Fruit fly (Drosophila melanogaster) whole organism, embryonic: ENCODE results near the gene Evi5.
A peak's percentile ranks its signal among the peaks of the same experiment; 100 is the strongest.

Experiments
- CG11398 ChIP-seq: fragments of 200-800 bp; sonication (Bioruptor generic); optimal IDR thresholded peaks from 2 replicates; lab custom pipeline; 2016; ENCODE audit warnings: missing biosample characterization, missing genetic modification characterization
- CG11504 ChIP-seq: fragments of 200-800 bp; sonication (Bioruptor generic); optimal IDR thresholded peaks from 3 replicates; lab custom pipeline; 2019; ENCODE audit warnings: missing biosample characterization, mild to moderate bottlenecking, missing genetic modification characterization, moderate library complexity
- CG1529 ChIP-seq: fragments of 200-800 bp; sonication (Bioruptor generic); optimal IDR thresholded peaks from 3 replicates; lab custom pipeline; 2018; ENCODE audit warnings: missing biosample characterization, missing genetic modification characterization
- CG17912 ChIP-seq: fragments of 200-800 bp; sonication (Bioruptor generic); optimal IDR thresholded peaks from 2 replicates; lab custom pipeline; 2018; ENCODE audit warnings: missing biosample characterization, mild to moderate bottlenecking, missing genetic modification characterization
- CG2120 ChIP-seq: fragments of 200-800 bp; sonication (Bioruptor generic); optimal IDR thresholded peaks from 3 replicates; lab custom pipeline; 2016; ENCODE audit warnings: missing biosample characterization, missing genetic modification characterization
- CG2199 ChIP-seq: fragments of 200-800 bp; sonication (Bioruptor generic); IDR thresholded peaks from 3 replicates; pipeline ENCODE4 v1.3.6; 2022; ENCODE audit warnings: missing biosample characterization, missing genetic modification characterization
- CG2202 ChIP-seq: fragments of 200-800 bp; sonication (Bioruptor generic); optimal IDR thresholded peaks from 2 replicates; lab custom pipeline; 2018; ENCODE audit warnings: missing biosample characterization, mild to moderate bottlenecking, missing genetic modification characterization
- CG2875 ChIP-seq: fragments of 200-800 bp; sonication (Bioruptor generic); optimal IDR thresholded peaks from 2 replicates; lab custom pipeline; 2017; ENCODE audit warnings: missing biosample characterization, mild to moderate bottlenecking, missing genetic modification characterization, missing genetic modification reagents
- CG30020 ChIP-seq: fragments of 200-800 bp; optimal IDR thresholded peaks from 2 replicates; lab custom pipeline; 2019; ENCODE audit warnings: missing biosample characterization, mild to moderate bottlenecking, missing genetic modification characterization, moderate library complexity
- CG30431 ChIP-seq: fragments of 200-800 bp; sonication (Bioruptor generic); optimal IDR thresholded peaks from 2 replicates; lab custom pipeline; 2017; ENCODE audit warnings: missing biosample characterization, missing genetic modification characterization
- CG3407 ChIP-seq: fragments of 200-800 bp; sonication (Bioruptor generic); optimal IDR thresholded peaks from 2 replicates; lab custom pipeline; 2018; ENCODE audit warnings: missing biosample characterization, mild to moderate bottlenecking, missing genetic modification characterization
- CG34422 ChIP-seq: fragments of 200-800 bp; sonication (Bioruptor generic); IDR thresholded peaks from 3 replicates; pipeline ENCODE4 v1.3.6; 2022; ENCODE audit warnings: missing biosample characterization, missing genetic modification characterization
- CG6654 ChIP-seq: fragments of 200-800 bp; sonication (Bioruptor generic); optimal IDR thresholded peaks from 2 replicates; lab custom pipeline; 2017; ENCODE audit warnings: missing biosample characterization, mild to moderate bottlenecking, missing genetic modification characterization
- CG6854 ChIP-seq: fragments of 200-800 bp; sonication (Bioruptor generic); optimal IDR thresholded peaks from 3 replicates; lab custom pipeline; 2017; ENCODE audit warnings: missing biosample characterization, mild to moderate bottlenecking, missing genetic modification characterization
- CG7372 ChIP-seq: fragments of 200-800 bp; sonication (Bioruptor generic); IDR thresholded peaks from 2 replicates; pipeline ENCODE4 v1.3.6; 2022; ENCODE audit warnings: missing biosample characterization, missing genetic modification characterization
- CG7745 ChIP-seq: fragments of 200-800 bp; sonication (Bioruptor generic); optimal IDR thresholded peaks from 2 replicates; lab custom pipeline; 2018; ENCODE audit warnings: missing biosample characterization, mild to moderate bottlenecking, missing genetic modification characterization, moderate library complexity
- CG9609 ChIP-seq: fragments of 200-800 bp; sonication (Bioruptor generic); optimal IDR thresholded peaks from 3 replicates; lab custom pipeline; 2016; ENCODE audit warnings: missing biosample characterization, missing genetic modification characterization
- Camta ChIP-seq: fragments of 200-800 bp; sonication (Bioruptor generic); optimal IDR thresholded peaks from 2 replicates; lab custom pipeline; 2016; ENCODE audit warnings: missing biosample characterization, missing genetic modification characterization
- Elba2 ChIP-seq: fragments of 200-800 bp; sonication (Bioruptor generic); optimal IDR thresholded peaks from 3 replicates; lab custom pipeline; 2016; ENCODE audit warnings: missing biosample characterization, missing genetic modification characterization
- Hmr ChIP-seq: fragments of 200-800 bp; sonication (Bioruptor generic); optimal IDR thresholded peaks from 3 replicates; lab custom pipeline; 2017; ENCODE audit warnings: mild to moderate bottlenecking, missing biosample characterization, missing genetic modification reagents, missing genetic modification characterization
- MESR4 ChIP-seq: fragments of 200-800 bp; sonication (Bioruptor generic); optimal IDR thresholded peaks from 2 replicates; lab custom pipeline; 2018; ENCODE audit warnings: missing biosample characterization, mild to moderate bottlenecking, missing genetic modification characterization, moderate library complexity
- Ptx1 ChIP-seq: fragments of 200-800 bp; sonication (Bioruptor generic); IDR thresholded peaks from 2 replicates; pipeline ENCODE4 v1.3.6; 2022; ENCODE audit warnings: missing biosample characterization, missing genetic modification characterization
- Rfx ChIP-seq: fragments of 200-800 bp; sonication (Bioruptor generic); IDR thresholded peaks from 2 replicates; pipeline ENCODE4 v1.3.6; 2022; ENCODE audit warnings: missing biosample characterization, missing genetic modification characterization
- Sin3A ChIP-seq: fragments of >200 bp; optimal IDR thresholded peaks from 2 replicates; lab custom pipeline; 2018
- Spps ChIP-seq: fragments of 200-800 bp; sonication (Bioruptor generic); optimal IDR thresholded peaks from 2 replicates; lab custom pipeline; 2018; ENCODE audit warnings: missing biosample characterization, mild to moderate bottlenecking, missing genetic modification characterization
- Xbp1 ChIP-seq: fragments of 200-800 bp; sonication (Bioruptor generic); optimal IDR thresholded peaks from 3 replicates; lab custom pipeline; 2016; ENCODE audit warnings: missing biosample characterization, mild to moderate bottlenecking, missing genetic modification characterization
- cato ChIP-seq: fragments of 200-800 bp; sonication (Bioruptor generic); optimal IDR thresholded peaks from 2 replicates; lab custom pipeline; 2016; ENCODE audit warnings: missing biosample characterization, missing genetic modification characterization, borderline replicate concordance
- cg ChIP-seq: fragments of 200-800 bp; sonication (Bioruptor generic); optimal IDR thresholded peaks from 3 replicates; lab custom pipeline; 2019; ENCODE audit warnings: missing biosample characterization, mild to moderate bottlenecking, missing genetic modification characterization, moderate library complexity
- ci ChIP-seq: fragments of 200-800 bp; sonication (Bioruptor generic); IDR thresholded peaks from 3 replicates; pipeline ENCODE4 v1.3.6; 2022; ENCODE audit warnings: missing biosample characterization, missing genetic modification characterization
- croc ChIP-seq: fragments of 200-800 bp; sonication (Bioruptor generic); conservative IDR thresholded peaks from 3 replicates; pipeline ENCODE4 v1.3.6; 2022; ENCODE audit warnings: missing biosample characterization, missing genetic modification characterization
- dimm ChIP-seq: fragments of 200-800 bp; sonication (Bioruptor generic); IDR thresholded peaks from 2 replicates; pipeline ENCODE4 v1.3.6; 2022; ENCODE audit warnings: missing biosample characterization, missing genetic modification characterization
- exex ChIP-seq: fragments of 200-800 bp; sonication (Bioruptor generic); optimal IDR thresholded peaks from 4 replicates; lab custom pipeline; 2018; ENCODE audit warnings: missing biosample characterization, mild to moderate bottlenecking, missing genetic modification characterization, moderate library complexity
- fd64A ChIP-seq: fragments of 200-800 bp; sonication (Bioruptor generic); optimal IDR thresholded peaks from 3 replicates; lab custom pipeline; 2018; ENCODE audit warnings: missing biosample characterization, mild to moderate bottlenecking, missing genetic modification characterization
- ftz-f1 ChIP-seq: fragments of 200-800 bp; sonication (Bioruptor generic); optimal IDR thresholded peaks from 2 replicates; lab custom pipeline; 2016; ENCODE audit warnings: missing biosample characterization, missing genetic modification characterization
- fu2 ChIP-seq: fragments of 200-800 bp; sonication (Bioruptor generic); optimal IDR thresholded peaks from 2 replicates; lab custom pipeline; 2016; ENCODE audit warnings: missing biosample characterization, missing genetic modification characterization
- gce ChIP-seq: fragments of 200-800 bp; sonication (Bioruptor generic); IDR thresholded peaks from 3 replicates; pipeline ENCODE4 v1.3.6; 2022; ENCODE audit warnings: missing biosample characterization, missing genetic modification characterization
- h ChIP-seq: fragments of >200 bp; optimal IDR thresholded peaks from 2 replicates; lab custom pipeline; 2017
- her ChIP-seq: fragments of 200-800 bp; sonication (Bioruptor generic); optimal IDR thresholded peaks from 2 replicates; lab custom pipeline; 2016; ENCODE audit warnings: missing biosample characterization, missing genetic modification characterization
- hkb ChIP-seq, 2 experiments: fragments of 200-800 bp in 1 of 2; fragments of >200 bp in 1 of 2; sonication (Bioruptor generic) in 1 of 2; IDR thresholded peaks in 1 of 2; optimal IDR thresholded peaks in 1 of 2; 2 replicates each; pipeline versions ENCODE4 v1.3.6 to Lab custom; 2017 to 2022; ENCODE audit warnings: missing biosample characterization in 1 of 2, missing genetic modification characterization in 1 of 2
- inv ChIP-seq: fragments of 200-800 bp; sonication (Bioruptor generic); IDR thresholded peaks from 2 replicates; pipeline ENCODE4 v1.3.6; 2022; ENCODE audit warnings: missing biosample characterization, missing genetic modification characterization; ENCODE audit not compliant: partially characterized antibody
- knrl ChIP-seq: fragments of 200-800 bp; sonication (Bioruptor generic); IDR thresholded peaks from 3 replicates; pipeline ENCODE4 v1.3.6; 2022; ENCODE audit warnings: missing biosample characterization, missing genetic modification characterization; ENCODE audit not compliant: partially characterized antibody
- maf-S ChIP-seq: fragments of 200-800 bp; sonication (Bioruptor generic); optimal IDR thresholded peaks from 2 replicates; lab custom pipeline; 2016; ENCODE audit warnings: missing biosample characterization, missing genetic modification characterization
- mam ChIP-seq: fragments of 200-800 bp; sonication (Bioruptor generic); optimal IDR thresholded peaks from 3 replicates; lab custom pipeline; 2016; ENCODE audit warnings: missing biosample characterization, missing genetic modification characterization
- nau ChIP-seq: fragments of 200-800 bp; sonication (Bioruptor generic); optimal IDR thresholded peaks from 3 replicates; lab custom pipeline; 2017; ENCODE audit warnings: missing biosample characterization, mild to moderate bottlenecking, missing genetic modification characterization, missing genetic modification reagents
- pb ChIP-seq: fragments of 200-800 bp; sonication (Bioruptor generic); optimal IDR thresholded peaks from 3 replicates; lab custom pipeline; 2016; ENCODE audit warnings: missing biosample characterization, missing genetic modification characterization
- pfk ChIP-seq: fragments of 200-800 bp; sonication (Bioruptor generic); optimal IDR thresholded peaks from 2 replicates; lab custom pipeline; 2018; ENCODE audit warnings: missing biosample characterization, mild to moderate bottlenecking, missing genetic modification characterization, moderate library complexity
- ro ChIP-seq: fragments of 200-800 bp; sonication (Bioruptor generic); IDR thresholded peaks from 2 replicates; pipeline ENCODE4 v1.3.6; 2022; ENCODE audit warnings: missing biosample characterization, missing genetic modification characterization
- sim ChIP-seq: fragments of 200-800 bp; sonication (Bioruptor generic); IDR thresholded peaks from 2 replicates; pipeline ENCODE4 v1.3.6; 2022; ENCODE audit warnings: missing biosample characterization, missing genetic modification characterization
- trh ChIP-seq: fragments of 200-800 bp; sonication (Bioruptor generic); optimal IDR thresholded peaks from 2 replicates; lab custom pipeline; 2016; ENCODE audit warnings: missing biosample characterization, missing genetic modification characterization
- unc-4 ChIP-seq: fragments of 200-800 bp; sonication (Bioruptor generic); IDR thresholded peaks from 2 replicates; pipeline ENCODE4 v1.3.6; 2022; ENCODE audit warnings: missing biosample characterization, missing genetic modification characterization; ENCODE audit not compliant: partially characterized antibody
- wdn ChIP-seq: fragments of 200-800 bp; sonication (Bioruptor generic); IDR thresholded peaks from 2 replicates; pipeline ENCODE4 v1.3.6; 2022; ENCODE audit warnings: missing biosample characterization, missing genetic modification characterization
- z ChIP-seq: fragments of 200-800 bp; sonication (Bioruptor generic); IDR thresholded peaks from 3 replicates; pipeline ENCODE4 v1.3.6; 2022; ENCODE audit warnings: missing biosample characterization, missing genetic modification characterization

Gene Evi5

DNA sequence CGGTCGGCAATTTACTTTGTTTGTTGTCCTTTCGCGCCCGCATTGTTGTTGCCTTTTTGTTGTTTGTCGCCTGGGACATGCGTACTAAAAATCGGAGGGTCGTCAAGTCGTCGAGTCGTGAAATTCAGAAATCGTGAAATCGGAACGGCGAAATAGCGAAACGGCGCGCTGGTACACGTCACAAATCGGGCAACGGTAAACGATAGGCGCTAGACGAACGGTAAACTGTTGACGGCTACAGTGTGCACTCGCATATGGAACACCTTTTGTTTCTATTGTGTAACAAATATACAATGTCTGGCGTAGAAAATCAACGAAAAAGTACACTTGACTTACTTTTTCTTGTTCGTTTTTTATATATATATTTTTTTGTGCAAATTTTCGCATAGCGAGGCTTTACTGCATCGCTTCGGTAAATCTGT is 70.2 kb downstream of the Evi5 start (continued):
- TF ChIP-seq unc-4 (GFP tag; lab: Robert Waterston, UW) (no peak), her (GFP tag; lab: Kevin White, UChicago) (no peak), Elba2 (no peak), MESR4 (GFP tag; lab: Kevin White, UChicago) (no peak), CG2199 (GFP tag; lab: Robert Waterston, UW) (no peak), cato (GFP tag; lab: Kevin White, UChicago) (no peak), CG30020 (tag; lab: Kevin White, UChicago) (no peak), knrl (no peak), fu2 (peak; percentile 9), Rfx (GFP tag; lab: Robert Waterston, UW) (peak; percentile 90), wdn (GFP tag; lab: Robert Waterston, UW) (peak; percentile 70), pb (GFP tag; lab: Kevin White, UChicago) (no peak), CG2120 (GFP tag; lab: Kevin White, UChicago) (peak; percentile 90), CG30431 (GFP tag; lab: Kevin White, UChicago) (peak; percentile 16), dimm (peak; percentile 62; the same call in 1 of the 2 replicates), z (GFP tag; lab: Robert Waterston, UW) (no peak), mam (GFP tag; lab: Kevin White, UChicago) (peak; percentile 78), gce (GFP tag; lab: Robert Waterston, UW) (0 out of 3 replicates have a peak, but pooled peaks have one; percentile 44), h (lab: Kevin White, UChicago) (no peak), CG17912 (GFP tag; lab: Kevin White, UChicago) (no peak), Xbp1 (peak; percentile 73), CG2875 (no peak), CG34422 (GFP tag; lab: Robert Waterston, UW) (0 out of 3 replicates have a peak, but pooled peaks have one; percentile 36), croc (GFP tag; lab: Robert Waterston, UW) (peak; percentile 32; the same call in 2 of the 3 replicates), CG9609 (no peak), Hmr (peak; percentile 86), CG7745 (tag; lab: Kevin White, UChicago) (no peak), trh (no peak), CG6854 (GFP tag; lab: Kevin White, UChicago) (peak; percentile 58), CG1529 (no peak), pfk (GFP tag; lab: Kevin White, UChicago) (peak; percentile 69), CG7372 (GFP tag; lab: Robert Waterston, UW) (peak; percentile 76), CG11398 (GFP tag; lab: Kevin White, UChicago) (no peak), CG11504 (tag; lab: Kevin White, UChicago) (peak; percentile 76), Ptx1 (GFP tag; lab: Robert Waterston, UW) (peak; percentile 83), Camta (GFP tag; lab: Kevin White, UChicago) (peak; percentile 29), inv (GFP tag; lab: Robert Waterston, UW) (no peak), exex (tag; lab: Kevin White, UChicago) (peak; percentile 21), sim (no peak), CG3407 (GFP tag; lab: Kevin White, UChicago) (no peak), ci (peak; percentile 77), Sin3A (lab: Kevin White, UChicago) (no peak), fd64A (GFP tag; lab: Kevin White, UChicago) (no peak), nau (GFP tag; lab: Kevin White, UChicago) (peak; percentile 27), Spps (tag; lab: Kevin White, UChicago) (no peak), maf-S (GFP tag; lab: Kevin White, UChicago) (peak; percentile 40), CG2202 (no peak), cg (GFP tag; lab: Kevin White, UChicago) (no peak), ro (peak; percentile 43; the same call in 1 of the 2 replicates), ftz-f1 (GFP tag; lab: Kevin White, UChicago) (no peak), CG6654 (GFP tag; lab: Kevin White, UChicago) (no peak), hkb (optimal IDR thresholded peaks at IDR 0.05; lab: Kevin White, UChicago) (no peak), hkb (GFP tag; IDR thresholded peaks at IDR 0.05; lab: Robert Waterston, UW) (peak; percentile 73)
